Fruit fly (Drosophila melanogaster) whole organism, embryonic: ENCODE measurements around the gene GramD1B.

Source experiments
- Adf1 ChIP-seq: fragments of 200-800 bp; sonication (Bioruptor generic); IDR thresholded peaks from 2 replicates; pipeline ENCODE4 v1.3.6; 2022; ENCODE audit warnings: missing biosample characterization, missing genetic modification characterization
- B-H1 ChIP-seq: fragments of 200-800 bp; sonication (Bioruptor generic); IDR thresholded peaks from 3 replicates; pipeline ENCODE4 v1.3.6; 2022; ENCODE audit warnings: missing biosample characterization, missing genetic modification characterization
- CG10979 ChIP-seq: fragments of 200-800 bp; sonication (Bioruptor generic); optimal IDR thresholded peaks from 2 replicates; lab custom pipeline; 2018; ENCODE audit warnings: missing biosample characterization, mild to moderate bottlenecking, missing genetic modification characterization, moderate library complexity
- CG12155 ChIP-seq: fragments of 200-800 bp; sonication (Bioruptor generic); optimal IDR thresholded peaks from 3 replicates; lab custom pipeline; 2016; ENCODE audit warnings: missing biosample characterization, missing genetic modification characterization
- CG12219 ChIP-seq: fragments of 200-800 bp; sonication (Bioruptor generic); optimal IDR thresholded peaks from 3 replicates; lab custom pipeline; 2018; ENCODE audit warnings: missing biosample characterization, mild to moderate bottlenecking, missing genetic modification characterization
- CG13123 ChIP-seq: fragments of 200-800 bp; sonication (Bioruptor generic); optimal IDR thresholded peaks from 2 replicates; lab custom pipeline; 2016; ENCODE audit warnings: missing biosample characterization, missing genetic modification characterization
- CG14965 ChIP-seq: fragments of 200-800 bp; sonication (Bioruptor generic); optimal IDR thresholded peaks from 2 replicates; lab custom pipeline; 2016; ENCODE audit warnings: missing biosample characterization, missing genetic modification characterization, borderline replicate concordance
- CG1603 ChIP-seq: fragments of 200-800 bp; sonication (Bioruptor generic); optimal IDR thresholded peaks from 2 replicates; lab custom pipeline; 2019; ENCODE audit warnings: missing biosample characterization, mild to moderate bottlenecking, missing genetic modification characterization, moderate library complexity
- CG17802 ChIP-seq: fragments of 200-800 bp; sonication (Bioruptor generic); optimal IDR thresholded peaks from 2 replicates; lab custom pipeline; 2018; ENCODE audit warnings: missing biosample characterization, mild to moderate bottlenecking, missing genetic modification characterization, moderate library complexity
- CG18262 ChIP-seq: fragments of 200-800 bp; optimal IDR thresholded peaks from 3 replicates; lab custom pipeline; 2019; ENCODE audit warnings: missing biosample characterization, mild to moderate bottlenecking, missing genetic modification characterization, moderate library complexity
- CG1832 ChIP-seq: fragments of 200-800 bp; sonication (Bioruptor generic); optimal IDR thresholded peaks from 2 replicates; lab custom pipeline; 2017; ENCODE audit warnings: missing biosample characterization, mild to moderate bottlenecking, missing genetic modification characterization, inconsistent platforms
- CG32532 ChIP-seq: fragments of 200-800 bp; sonication (Bioruptor generic); IDR thresholded peaks from 2 replicates; pipeline ENCODE4 v1.3.6; 2022; ENCODE audit warnings: missing biosample characterization, missing genetic modification characterization
- CG4730 ChIP-seq: fragments of 200-800 bp; sonication (Bioruptor generic); IDR thresholded peaks from 2 replicates; pipeline ENCODE4 v1.3.6; 2022; ENCODE audit warnings: missing biosample characterization, missing genetic modification characterization
- CG5245 ChIP-seq: fragments of 200-800 bp; sonication (Bioruptor generic); optimal IDR thresholded peaks from 3 replicates; lab custom pipeline; 2016; ENCODE audit warnings: missing biosample characterization, missing genetic modification characterization
- CG6813 ChIP-seq: fragments of 200-800 bp; sonication (Bioruptor generic); optimal IDR thresholded peaks from 2 replicates; lab custom pipeline; 2017; ENCODE audit warnings: missing biosample characterization, missing genetic modification characterization, mild to moderate bottlenecking, moderate library complexity, missing genetic modification reagents
- CG7928 ChIP-seq: fragments of 200-800 bp; sonication (Bioruptor generic); optimal IDR thresholded peaks from 2 replicates; lab custom pipeline; 2017; ENCODE audit warnings: missing biosample characterization, mild to moderate bottlenecking, missing genetic modification characterization
- CG8089 ChIP-seq: fragments of 200-800 bp; sonication (Bioruptor generic); optimal IDR thresholded peaks from 3 replicates; lab custom pipeline; 2016; ENCODE audit warnings: missing biosample characterization, missing genetic modification characterization
- CG8290 ChIP-seq, 3 experiments: fragments of 200-800 bp; sonication (Bioruptor generic); optimal IDR thresholded peaks; 2 replicates each; lab custom pipeline; 2016 to 2019; ENCODE audit warnings: missing biosample characterization in 3 of 3, missing genetic modification characterization in 3 of 3, mild to moderate bottlenecking in 2 of 3, moderate library complexity in 1 of 3
- CG8765 ChIP-seq: fragments of 200-800 bp; sonication (Bioruptor generic); IDR thresholded peaks from 2 replicates; pipeline ENCODE4 v1.3.6; 2022; ENCODE audit warnings: missing biosample characterization, missing genetic modification characterization
- D19A ChIP-seq: fragments of 200-800 bp; optimal IDR thresholded peaks from 3 replicates; lab custom pipeline; 2019; ENCODE audit warnings: missing biosample characterization, mild to moderate bottlenecking, missing genetic modification characterization, moderate library complexity
- Dfd ChIP-seq, 2 experiments: fragments of >200 bp; optimal IDR thresholded peaks; 2 replicates each; lab custom pipeline; 2017; ENCODE audit warnings: missing biosample characterization in 2 of 2, missing genetic modification characterization in 2 of 2
- Dll ChIP-seq: fragments of 200-800 bp; sonication (Bioruptor generic); IDR thresholded peaks from 4 replicates; pipeline ENCODE4 v1.3.6; 2022; ENCODE audit warnings: missing biosample characterization, missing genetic modification characterization; ENCODE audit not compliant: partially characterized antibody
- H15 ChIP-seq: fragments of 200-800 bp; sonication (Bioruptor generic); IDR thresholded peaks from 3 replicates; pipeline ENCODE4 v1.3.6; 2022; ENCODE audit warnings: missing biosample characterization, missing genetic modification characterization
- HmgD ChIP-seq: fragments of 200-800 bp; sonication (Bioruptor generic); optimal IDR thresholded peaks from 3 replicates; lab custom pipeline; 2016; ENCODE audit warnings: missing biosample characterization, missing genetic modification characterization
- Meics ChIP-seq: fragments of 200-800 bp; sonication (Bioruptor generic); optimal IDR thresholded peaks from 2 replicates; lab custom pipeline; 2017; ENCODE audit warnings: missing biosample characterization, mild to moderate bottlenecking, missing genetic modification characterization
- Mes4 ChIP-seq: fragments of 200-800 bp; sonication (Bioruptor generic); optimal IDR thresholded peaks from 2 replicates; lab custom pipeline; 2016; ENCODE audit warnings: missing biosample characterization, missing genetic modification characterization
- Nf-YA ChIP-seq: fragments of 200-800 bp; sonication (Bioruptor generic); IDR thresholded peaks from 2 replicates; pipeline ENCODE4 v1.3.6; 2022; ENCODE audit warnings: missing biosample characterization, missing genetic modification characterization
- Nf-YB ChIP-seq: fragments of 200-800 bp; sonication (Bioruptor generic); optimal IDR thresholded peaks from 3 replicates; lab custom pipeline; 2019; ENCODE audit warnings: missing biosample characterization, mild to moderate bottlenecking, missing genetic modification characterization, moderate library complexity
- ap ChIP-seq: fragments of 200-800 bp; sonication (Bioruptor generic); IDR thresholded peaks from 2 replicates; pipeline ENCODE4 v1.3.6; 2022; ENCODE audit warnings: missing biosample characterization, missing genetic modification characterization
- btn ChIP-seq: fragments of 200-800 bp; sonication (Bioruptor generic); optimal IDR thresholded peaks from 2 replicates; lab custom pipeline; 2016; ENCODE audit warnings: missing biosample characterization, missing genetic modification characterization
- cad ChIP-seq: fragments of >200 bp; optimal IDR thresholded peaks from 2 replicates; lab custom pipeline; 2017; ENCODE audit warnings: missing biosample characterization, missing genetic modification characterization
- dm ChIP-seq: fragments of 200-800 bp; sonication (Bioruptor generic); optimal IDR thresholded peaks from 3 replicates; lab custom pipeline; 2016; ENCODE audit warnings: missing biosample characterization, missing genetic modification characterization
- dmrt99B ChIP-seq: fragments of 200-800 bp; sonication (Bioruptor generic); optimal IDR thresholded peaks from 2 replicates; lab custom pipeline; 2018; ENCODE audit warnings: missing biosample characterization, mild to moderate bottlenecking, missing genetic modification characterization, moderate library complexity
- fru ChIP-seq: fragments of >200 bp; optimal IDR thresholded peaks from 2 replicates; lab custom pipeline; 2017
- gt ChIP-seq: fragments of 200-800 bp; sonication (Bioruptor generic); IDR thresholded peaks from 2 replicates; pipeline ENCODE4 v1.3.6; 2022; ENCODE audit warnings: missing biosample characterization, missing genetic modification characterization
- jigr1 ChIP-seq: fragments of 200-800 bp; sonication (Bioruptor generic); IDR thresholded peaks from 3 replicates; pipeline ENCODE4 v1.3.6; 2022; ENCODE audit warnings: missing biosample characterization, missing genetic modification characterization
- nau ChIP-seq: fragments of 200-800 bp; sonication (Bioruptor generic); optimal IDR thresholded peaks from 3 replicates; lab custom pipeline; 2017; ENCODE audit warnings: missing biosample characterization, mild to moderate bottlenecking, missing genetic modification characterization, missing genetic modification reagents
- nmo ChIP-seq: fragments of 200-800 bp; sonication (Bioruptor generic); optimal IDR thresholded peaks from 2 replicates; lab custom pipeline; 2018; ENCODE audit warnings: missing biosample characterization, mild to moderate bottlenecking, missing genetic modification characterization, moderate library complexity
- otp ChIP-seq: fragments of 200-800 bp; sonication (Bioruptor generic); IDR thresholded peaks from 3 replicates; pipeline ENCODE4, ENCODE4 v1.3.6; 2022; ENCODE audit warnings: missing biosample characterization, missing genetic modification characterization
- peb ChIP-seq: fragments of 200-800 bp; sonication (Bioruptor generic); IDR thresholded peaks from 2 replicates; pipeline ENCODE4 v1.3.6; 2022; ENCODE audit warnings: missing biosample characterization, missing genetic modification characterization
- prd ChIP-seq, 3 experiments: fragments of >200 bp in 2 of 3; fragments of 200-800 bp in 1 of 3; sonication (Bioruptor generic) in 1 of 3; optimal IDR thresholded peaks in 2 of 3; IDR thresholded peaks in 1 of 3; 2 replicates in 2 of 3; 3 replicates in 1 of 3; pipeline versions ENCODE4 v1.3.6 to Lab custom; 2017 to 2022; ENCODE audit warnings: missing biosample characterization in 1 of 3, missing genetic modification characterization in 1 of 3
- row ChIP-seq: fragments of 200-800 bp; sonication (Bioruptor generic); IDR thresholded peaks from 3 replicates; pipeline ENCODE4 v1.3.6; 2022; ENCODE audit warnings: missing biosample characterization, missing genetic modification characterization
- shn ChIP-seq: fragments of 200-800 bp; sonication (Bioruptor generic); optimal IDR thresholded peaks from 3 replicates; lab custom pipeline; 2016; ENCODE audit warnings: missing biosample characterization, missing genetic modification characterization
- sug ChIP-seq: fragments of 200-800 bp; optimal IDR thresholded peaks from 2 replicates; lab custom pipeline; 2019; ENCODE audit warnings: missing biosample characterization, mild to moderate bottlenecking, missing genetic modification characterization, moderate library complexity
- toy ChIP-seq: fragments of 200-800 bp; sonication (Bioruptor generic); IDR thresholded peaks from 2 replicates; pipeline ENCODE4 v1.3.6; 2022; ENCODE audit warnings: missing biosample characterization, missing genetic modification characterization
- ttk ChIP-seq: fragments of 200-800 bp; sonication (Bioruptor generic); IDR thresholded peaks from 2 replicates; pipeline ENCODE4 v2.1.2; 2022; ENCODE audit warnings: missing biosample characterization, missing genetic modification characterization
- tup ChIP-seq: fragments of 200-800 bp; sonication (Bioruptor generic); optimal IDR thresholded peaks from 2 replicates; lab custom pipeline; 2016; ENCODE audit warnings: missing biosample characterization, mild to moderate bottlenecking, missing genetic modification characterization, moderate library complexity
- unc-4 ChIP-seq: fragments of 200-800 bp; sonication (Bioruptor generic); IDR thresholded peaks from 2 replicates; pipeline ENCODE4 v1.3.6; 2022; ENCODE audit warnings: missing biosample characterization, missing genetic modification characterization; ENCODE audit not compliant: partially characterized antibody
- zen ChIP-seq: fragments of 200-800 bp; sonication (Bioruptor generic); optimal IDR thresholded peaks from 3 replicates; lab custom pipeline; 2018; ENCODE audit warnings: missing biosample characterization, mild to moderate bottlenecking, missing genetic modification characterization, moderate library complexity

The GramD1B gene

dm6 chr2L:3338566-3339215 is 34.5 kb downstream of the GramD1B start (continued):
- no peak for TF ChIP-seq nau
- TF ChIP-seq zen (tag; lab: Kevin White, UChicago): peak; percentile 55
- peak; percentile 83 for TF ChIP-seq Mes4 (GFP tag; lab: Kevin White, UChicago)
- peak; percentile 83; the same call in 2 of the 3 replicates for TF ChIP-seq H15
- peak; percentile 65 for TF ChIP-seq Nf-YA (GFP tag; lab: Robert Waterston, UW)
- TF ChIP-seq dmrt99B (tag; lab: Kevin White, UChicago): peak; percentile 81
- TF ChIP-seq CG12219: peak; percentile 39
- peak; percentile 80 for TF ChIP-seq peb (GFP tag; lab: Robert Waterston, UW)
- TF ChIP-seq jigr1: peak; percentile 70; the same call in 2 of the 3 replicates
- peak; percentile 91 for TF ChIP-seq CG18262 (tag; lab: Kevin White, UChicago)
- TF ChIP-seq CG12155 (GFP tag; lab: Kevin White, UChicago): peak; percentile 47
- peak; percentile 67 for TF ChIP-seq gt
- peak; percentile 70 for TF ChIP-seq HmgD (GFP tag; lab: Kevin White, UChicago)
- TF ChIP-seq CG1603 (tag; lab: Kevin White, UChicago): peak; percentile 93
- TF ChIP-seq CG13123 (GFP tag; lab: Kevin White, UChicago): peak; percentile 39
- TF ChIP-seq Meics (GFP tag; lab: Kevin White, UChicago): no peak
- TF ChIP-seq Dfd (GFP tag; optimal IDR thresholded peaks at IDR 0.05; lab: Kevin White, UChicago): no peak
- TF ChIP-seq CG8290 (GFP tag; optimal IDR thresholded peaks at IDR 0.05; lab: Kevin White, UChicago): peak; percentile 72
- no peak for TF ChIP-seq CG8290 (tag; optimal IDR thresholded peaks at IDR 0.05; lab: Kevin White, UChicago)
- no peak for TF ChIP-seq toy
- peak; percentile 78 for TF ChIP-seq CG17802 (tag; lab: Kevin White, UChicago)
- peak; percentile 79 for TF ChIP-seq ttk
- no peak for TF ChIP-seq cad (GFP tag; lab: Kevin White, UChicago)
- TF ChIP-seq CG10979 (tag; lab: Kevin White, UChicago): peak; percentile 93
- TF ChIP-seq CG32532: peak; percentile 38; the same call in 1 of the 2 replicates
- peak; percentile 90 for TF ChIP-seq CG8089
- peak; percentile 85 for TF ChIP-seq otp
- peak; percentile 86 for TF ChIP-seq row (GFP tag; lab: Robert Waterston, UW)
- TF ChIP-seq Nf-YB (GFP tag; lab: Kevin White, UChicago): peak; percentile 56
- no peak for TF ChIP-seq sug
- TF ChIP-seq unc-4: no peak
- TF ChIP-seq btn (GFP tag; lab: Kevin White, UChicago): peak; percentile 76
- peak; percentile 54 for TF ChIP-seq ap
- TF ChIP-seq tup (GFP tag; lab: Kevin White, UChicago): peak; percentile 58
- peak; percentile 7 for TF ChIP-seq CG14965 (GFP tag; lab: Kevin White, UChicago)
- TF ChIP-seq CG4730 (GFP tag; lab: Robert Waterston, UW): peak; percentile 66; the same call in 1 of the 2 replicates
- TF ChIP-seq Adf1: no peak
- no peak for TF ChIP-seq Dll (GFP tag; lab: Robert Waterston, UW)
- no peak for TF ChIP-seq fru (lab: Kevin White, UChicago)
- TF ChIP-seq nmo (GFP tag; lab: Kevin White, UChicago): peak; percentile 89
- TF ChIP-seq CG7928: no peak
- peak; percentile 73 for TF ChIP-seq D19A
- no peak for TF ChIP-seq CG1832
- TF ChIP-seq CG6813 (GFP tag; lab: Kevin White, UChicago): peak; percentile 43
- TF ChIP-seq shn (GFP tag; lab: Kevin White, UChicago): peak; percentile 78
- TF ChIP-seq prd (optimal IDR thresholded peaks at IDR 0.05; lab: Kevin White, UChicago): no peak
- peak; percentile 89 for TF ChIP-seq prd (GFP tag; IDR thresholded peaks at IDR 0.05; lab: Robert Waterston, UW)
- TF ChIP-seq B-H1 (GFP tag; lab: Robert Waterston, UW): peak; percentile 74
- TF ChIP-seq CG5245 (GFP tag; lab: Kevin White, UChicago): peak; percentile 78
- peak; percentile 66 for TF ChIP-seq dm (GFP tag; lab: Kevin White, UChicago)
- TF ChIP-seq CG8765: no peak; the same call in 1 of the 2 replicates
